Worm (Caenorhabditis elegans): ENCODE results near the gene sma-9.
A peak's percentile ranks its signal among the peaks of the same experiment; 100 is the strongest.

The sma-9 gene

ce11 chrX:10731837-10732236 lies 37.2 kb upstream of the sma-9 start (continued):
- TF ChIP-seq zip-2 (tag; optimal IDR thresholded peaks at IDR 0.05) (no peak), lin-39 (tag; optimal IDR thresholded peaks at IDR 0.05) (no peak), mep-1 (tag; optimal IDR thresholded peaks at IDR 0.05) (no peak)

DNA sequence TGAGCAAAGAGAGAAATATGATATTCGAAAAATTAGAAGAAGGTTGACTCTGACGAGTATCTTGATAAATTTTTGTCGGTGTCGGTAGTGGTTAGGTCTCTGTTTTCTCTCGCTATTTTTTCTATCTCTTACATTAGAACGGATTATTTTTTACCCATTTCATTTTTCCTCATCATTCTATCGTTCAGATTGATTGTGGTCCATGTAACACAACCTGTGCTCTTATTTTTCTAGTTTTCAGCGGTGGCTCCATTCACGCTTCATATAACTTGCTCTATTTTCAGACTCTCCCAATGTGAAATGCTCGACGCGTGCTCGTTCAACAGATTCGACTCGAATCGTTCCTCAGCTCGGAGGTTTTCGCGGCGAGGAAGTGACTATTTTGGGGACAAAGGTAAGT lies 35.1 kb upstream of the sma-9 start, which contains the start of gene egl-36:
Gene egl-36, plus strand, starts transcription at position 301 of the 400 bp plus-strand sequence.
- peak; percentile 32 for TF ChIP-seq aha-1 (tag)
- TF ChIP-seq ceh-32 (tag; optimal IDR thresholded peaks at IDR 0.05; ENCODE audit: poor library complexity): no peak

DNA sequence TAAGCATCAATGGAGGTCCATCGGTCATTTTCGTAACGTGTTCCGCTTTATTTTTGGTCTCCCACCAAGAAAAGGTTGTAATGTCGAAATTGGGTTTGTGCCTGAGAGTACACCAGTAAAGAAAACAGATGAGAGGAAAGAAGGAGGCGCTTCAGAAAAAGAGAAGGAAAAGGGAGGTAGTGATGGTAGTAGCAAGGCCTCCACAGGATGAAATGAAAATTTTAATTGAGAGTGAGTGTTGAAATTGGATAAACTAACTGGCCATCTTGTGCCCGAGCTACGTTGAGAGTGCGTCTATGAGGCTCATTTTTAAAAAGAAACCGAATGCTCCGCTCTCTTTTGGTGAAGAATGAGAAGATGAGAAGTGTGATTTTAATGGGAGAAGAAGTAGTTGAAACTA lies 22.7 kb upstream of the sma-9 start, which contains the start of gene R07A4.2:
Gene R07A4.2, minus strand, starts transcription at position 101 of the 400 bp plus-strand sequence.
- TF ChIP-seq nhr-11 (tag; optimal IDR thresholded peaks at IDR 0.05) (no peak), duxl-1 (tag; optimal IDR thresholded peaks at IDR 0.05; ENCODE audit: poor library complexity) (no peak), daf-19 (GFP tag; conservative IDR thresholded peaks at IDR 0.05) (no peak), Y105C5A.15 (GFP tag; IDR thresholded peaks at IDR 0.05) (no peak), attf-4 (tag; optimal IDR thresholded peaks at IDR 0.05) (no peak), mep-1 (tag; optimal IDR thresholded peaks at IDR 0.05) (no peak)

DNA sequence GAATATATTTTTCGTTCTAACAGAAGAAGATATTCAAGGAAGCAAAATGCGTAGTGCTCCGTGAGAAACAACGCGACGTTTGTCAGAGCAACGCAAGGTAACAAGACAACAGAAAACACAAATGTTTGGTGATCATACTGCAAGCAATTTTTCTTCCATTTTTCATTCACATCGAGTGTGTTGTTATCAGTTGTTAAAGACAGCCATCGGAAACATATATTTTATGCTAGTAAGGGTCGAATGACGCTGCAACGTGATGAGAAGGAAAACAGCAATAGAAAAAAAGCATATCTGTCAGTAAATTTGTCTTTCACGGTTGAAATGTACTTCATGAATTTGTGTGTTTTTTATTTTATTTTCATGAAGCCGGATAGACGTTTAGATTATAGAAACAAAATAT lies 20.9 kb upstream of the sma-9 start:
- no peak for TF ChIP-seq sdz-12 (GFP tag; optimal IDR thresholded peaks at IDR 0.05)
- TF ChIP-seq hlh-30 (tag; optimal IDR thresholded peaks at IDR 0.05; ENCODE audit: insufficient read depth): peak; percentile 14
- peak; percentile 20 for TF ChIP-seq nhr-77 (tag; optimal IDR thresholded peaks at IDR 0.05)
- peak; percentile 34; the same call in 1 of the 2 replicates for TF ChIP-seq dmd-6 (GFP tag; IDR thresholded peaks at IDR 0.05)
- peak; percentile 60 for TF ChIP-seq nhr-28 (tag; optimal IDR thresholded peaks at IDR 0.05)
- no peak for TF ChIP-seq attf-4 (tag; optimal IDR thresholded peaks at IDR 0.05)
- TF ChIP-seq zag-1 (tag; optimal IDR thresholded peaks at IDR 0.05): no peak
- TF ChIP-seq Y48G9A.11 (GFP tag; IDR thresholded peaks at IDR 0.05): no peak
- no peak for TF ChIP-seq lsy-2 (tag; optimal IDR thresholded peaks at IDR 0.05)
- 0 out of 2 replicates have a peak, but pooled peaks have one; percentile 28 for TF ChIP-seq php-3 (GFP tag; IDR thresholded peaks at IDR 0.05)
- TF ChIP-seq nhr-76 (tag; optimal IDR thresholded peaks at IDR 0.05): no peak
- TF ChIP-seq pqm-1 (tag; optimal IDR thresholded peaks at IDR 0.05): peak; percentile 75
- no peak for TF ChIP-seq Y5F2A.4 (GFP tag; optimal IDR thresholded peaks at IDR 0.05)
- no peak for TF ChIP-seq daf-16 (GFP tag; optimal IDR thresholded peaks at IDR 0.05)
- peak; percentile 69 for TF ChIP-seq daf-16 (tag; optimal IDR thresholded peaks at IDR 0.05)
- TF ChIP-seq dmd-8 (GFP tag; IDR thresholded peaks at IDR 0.05): no peak

DNA sequence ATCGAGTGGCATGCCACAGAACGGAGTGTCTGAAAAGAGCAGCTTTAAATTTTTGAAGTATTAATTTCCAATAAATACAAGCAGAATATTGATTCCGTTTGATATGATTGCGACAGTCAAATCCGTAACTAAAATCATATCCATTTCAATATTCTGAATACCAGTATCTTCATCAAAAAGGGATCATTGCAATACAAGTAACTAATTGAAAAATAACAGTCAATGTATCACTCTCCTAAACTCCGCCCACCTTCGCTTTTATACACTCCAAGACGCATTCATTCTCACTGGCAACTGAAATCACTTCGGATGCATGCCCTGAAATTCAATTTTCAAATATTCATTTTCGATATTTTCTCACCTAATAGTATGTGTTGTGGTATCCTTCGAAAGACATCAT lies 15.7 kb upstream of the sma-9 start, which contains the start of gene R07A4.3:
Gene R07A4.3, plus strand, starts transcription at position 301 of the 400 bp plus-strand sequence.
- TF ChIP-seq T20F7.1 (GFP tag; optimal IDR thresholded peaks at IDR 0.05): no peak
- TF ChIP-seq D1046.2 (GFP tag; IDR thresholded peaks at IDR 0.05): no peak
- TF ChIP-seq pha-4 (GFP tag; IDR thresholded peaks at IDR 0.05): no peak
- no peak for TF ChIP-seq pha-4 (tag; optimal IDR thresholded peaks at IDR 0.05)
- TF ChIP-seq fos-1 (tag; optimal IDR thresholded peaks at IDR 0.05): no peak
- no peak for TF ChIP-seq egl-43 (GFP tag; IDR thresholded peaks at IDR 0.05)
- TF ChIP-seq pqm-1 (tag; optimal IDR thresholded peaks at IDR 0.05): no peak
- TF ChIP-seq lin-1 (GFP tag; IDR thresholded peaks at IDR 0.05): no peak
- no peak for TF ChIP-seq nhr-48 (tag; optimal IDR thresholded peaks at IDR 0.05)
- no peak for TF ChIP-seq tag-97 (GFP tag; IDR thresholded peaks at IDR 0.05)
- no peak for TF ChIP-seq mxl-3 (GFP tag; optimal IDR thresholded peaks at IDR 0.05)
- TF ChIP-seq attf-4 (tag; optimal IDR thresholded peaks at IDR 0.05): no peak
- TF ChIP-seq F37D6.2 (tag; optimal IDR thresholded peaks at IDR 0.05): no peak
- no peak for TF ChIP-seq dmd-6 (GFP tag; IDR thresholded peaks at IDR 0.05)
